Fruit fly (Drosophila melanogaster): ENCODE results near the gene Efa6.

DNA sequence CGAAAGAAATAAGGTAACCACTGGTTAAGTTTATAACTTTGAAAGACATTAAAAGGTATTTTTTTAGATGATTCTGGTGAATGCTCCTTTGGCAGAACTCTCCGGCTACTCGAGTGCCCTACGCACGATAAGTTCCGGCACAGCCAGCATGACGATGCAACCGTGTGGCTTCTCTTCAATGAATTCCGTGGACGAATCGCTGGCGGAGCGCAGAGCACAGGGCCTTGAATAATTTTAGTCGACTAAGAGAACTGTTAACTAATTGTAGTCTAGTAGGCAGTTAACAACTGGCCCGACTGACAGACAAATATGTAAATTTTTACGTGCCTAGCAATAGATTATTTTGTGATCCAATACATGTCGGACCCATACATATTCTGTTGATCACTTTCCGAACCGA, 28.7 kb downstream of the Efa6 start, which contains the start of gene CG31161:
- TF ChIP-seq CG10348 (GFP tag; IDR thresholded peaks at IDR 0.05) (no peak), EcR (GFP tag; optimal IDR thresholded peaks at IDR 0.05) (no peak), D1 (tag; optimal IDR thresholded peaks at IDR 0.05) (no peak), CG9948 (tag; optimal IDR thresholded peaks at IDR 0.05) (no peak), Ets98B (GFP tag; IDR thresholded peaks at IDR 0.05) (no peak), CG34367 (tag; optimal IDR thresholded peaks at IDR 0.05) (no peak), Pif1B (GFP tag; optimal IDR thresholded peaks at IDR 0.05) (no peak), CG12605 (GFP tag; IDR thresholded peaks at IDR 0.05) (no peak), Pif1A (GFP tag; optimal IDR thresholded peaks at IDR 0.05) (no peak), Snoo (tag; optimal IDR thresholded peaks at IDR 0.05) (no peak)

Data from whole organism, pupa.